Fruit fly (Drosophila melanogaster) whole organism, embryonic: ENCODE measurements around the gene lectin-30A.

Experiments used
- Atf6 ChIP-seq: fragments of 200-800 bp; sonication (Bioruptor generic); IDR thresholded peaks from 2 replicates; pipeline ENCODE4 v1.3.6; 2022; ENCODE audit warnings: missing biosample characterization, missing genetic modification characterization
- CG10267 ChIP-seq: fragments of 200-800 bp; sonication (Bioruptor generic); optimal IDR thresholded peaks from 2 replicates; lab custom pipeline; 2018; ENCODE audit warnings: missing biosample characterization, mild to moderate bottlenecking, missing genetic modification characterization, moderate library complexity
- CG10366 ChIP-seq: fragments of 200-800 bp; sonication (Bioruptor generic); IDR thresholded peaks from 2 replicates; pipeline ENCODE4 v1.3.6; 2022; ENCODE audit warnings: missing biosample characterization, missing genetic modification characterization
- CG11695 ChIP-seq: fragments of 200-800 bp; sonication (Bioruptor generic); IDR thresholded peaks from 3 replicates; pipeline ENCODE4 v1.3.6; 2022; ENCODE audit warnings: missing biosample characterization, missing genetic modification characterization
- CG12299 ChIP-seq: fragments of 200-800 bp; sonication (Bioruptor generic); optimal IDR thresholded peaks from 2 replicates; lab custom pipeline; 2018; ENCODE audit warnings: missing biosample characterization, mild to moderate bottlenecking, missing genetic modification characterization
- CG13424 ChIP-seq: fragments of 200-800 bp; sonication (Bioruptor generic); optimal IDR thresholded peaks from 2 replicates; lab custom pipeline; 2019; ENCODE audit warnings: missing biosample characterization, mild to moderate bottlenecking, missing genetic modification characterization, moderate library complexity
- CG14050 ChIP-seq: fragments of 200-800 bp; sonication (Bioruptor generic); IDR thresholded peaks from 3 replicates; pipeline ENCODE4 v1.3.6; 2022; ENCODE audit warnings: missing biosample characterization, missing genetic modification characterization
- CG17359 ChIP-seq: fragments of 200-800 bp; sonication (Bioruptor generic); optimal IDR thresholded peaks from 3 replicates; lab custom pipeline; 2018; ENCODE audit warnings: missing biosample characterization, mild to moderate bottlenecking, missing genetic modification characterization, moderate library complexity
- CG2116 ChIP-seq: fragments of 200-800 bp; sonication (Bioruptor generic); optimal IDR thresholded peaks from 3 replicates; lab custom pipeline; 2018; ENCODE audit warnings: missing biosample characterization, mild to moderate bottlenecking, missing genetic modification characterization
- CG30403 ChIP-seq: fragments of 200-800 bp; sonication (Bioruptor generic); optimal IDR thresholded peaks from 3 replicates; lab custom pipeline; 2016; ENCODE audit warnings: missing biosample characterization, missing genetic modification characterization
- CG30431 ChIP-seq: fragments of 200-800 bp; sonication (Bioruptor generic); optimal IDR thresholded peaks from 2 replicates; lab custom pipeline; 2017; ENCODE audit warnings: missing biosample characterization, missing genetic modification characterization
- CG32772 ChIP-seq: fragments of 200-800 bp; sonication (Bioruptor generic); IDR thresholded peaks from 2 replicates; pipeline ENCODE4 v1.3.6; 2022; ENCODE audit warnings: missing biosample characterization, missing genetic modification characterization
- CG3281 ChIP-seq: fragments of 200-800 bp; sonication (Bioruptor generic); optimal IDR thresholded peaks from 3 replicates; lab custom pipeline; 2017; ENCODE audit warnings: missing biosample characterization, mild to moderate bottlenecking, missing genetic modification characterization
- CG3726 ChIP-seq: fragments of 200-800 bp; sonication (Bioruptor generic); IDR thresholded peaks from 3 replicates; pipeline ENCODE4, ENCODE4 v1.3.6; 2022; ENCODE audit warnings: missing biosample characterization, missing genetic modification characterization
- CG3847 ChIP-seq: fragments of 200-800 bp; sonication (Bioruptor generic); IDR thresholded peaks from 2 replicates; pipeline ENCODE4 v1.3.6; 2022; ENCODE audit warnings: missing biosample characterization, missing genetic modification characterization
- CG4360 ChIP-seq: fragments of 200-800 bp; sonication (Bioruptor generic); IDR thresholded peaks from 2 replicates; pipeline ENCODE4 v1.3.6; 2022; ENCODE audit warnings: missing biosample characterization, missing genetic modification characterization
- CG43689 ChIP-seq: fragments of 200-800 bp; sonication (Bioruptor generic); IDR thresholded peaks from 2 replicates; pipeline ENCODE4 v1.3.6; 2022; ENCODE audit warnings: missing biosample characterization, missing genetic modification characterization
- CG5245 ChIP-seq: fragments of 200-800 bp; sonication (Bioruptor generic); optimal IDR thresholded peaks from 3 replicates; lab custom pipeline; 2016; ENCODE audit warnings: missing biosample characterization, missing genetic modification characterization
- CG6175 ChIP-seq: fragments of 200-800 bp; sonication (Bioruptor generic); IDR thresholded peaks from 3 replicates; pipeline ENCODE4 v1.3.6; 2022; ENCODE audit warnings: missing biosample characterization, missing genetic modification characterization
- CG6254 ChIP-seq: fragments of 200-800 bp; sonication (Bioruptor generic); optimal IDR thresholded peaks from 3 replicates; lab custom pipeline; 2017; ENCODE audit warnings: mild to moderate bottlenecking, missing biosample characterization, missing genetic modification reagents, missing genetic modification characterization
- Fer1 ChIP-seq: fragments of 200-800 bp; sonication (Bioruptor generic); optimal IDR thresholded peaks from 2 replicates; lab custom pipeline; 2017; ENCODE audit warnings: missing biosample characterization, mild to moderate bottlenecking, missing genetic modification characterization
- Hr78 ChIP-seq, 2 experiments: fragments of 200-800 bp in 1 of 2; fragments of >200 bp in 1 of 2; sonication (Bioruptor generic) in 1 of 2; optimal IDR thresholded peaks; 2 replicates each; lab custom pipeline; 2017 to 2019; ENCODE audit warnings: missing biosample characterization in 2 of 2, missing genetic modification characterization in 2 of 2, mild to moderate bottlenecking in 1 of 2, moderate library complexity in 1 of 2
- Ptx1 ChIP-seq: fragments of 200-800 bp; sonication (Bioruptor generic); IDR thresholded peaks from 2 replicates; pipeline ENCODE4 v1.3.6; 2022; ENCODE audit warnings: missing biosample characterization, missing genetic modification characterization
- Sin3A ChIP-seq: fragments of >200 bp; optimal IDR thresholded peaks from 2 replicates; lab custom pipeline; 2018
- Sry-β ChIP-seq: fragments of 200-800 bp; sonication (Bioruptor generic); optimal IDR thresholded peaks from 2 replicates; lab custom pipeline; 2018; ENCODE audit warnings: missing biosample characterization, mild to moderate bottlenecking, missing genetic modification characterization, moderate library complexity
- Trl ChIP-seq, 3 experiments: fragments of >200 bp in 2 of 3; fragments of 200-800 bp in 1 of 3; sonication (Bioruptor generic) in 1 of 3; optimal IDR thresholded peaks; 2 replicates in 1 of 3; 3 replicates in 2 of 3; lab custom pipeline; 2016 to 2017; ENCODE audit warnings: missing biosample characterization in 1 of 3, missing genetic modification characterization in 1 of 3
- Xrp1 ChIP-seq: fragments of 200-800 bp; sonication (Bioruptor generic); IDR thresholded peaks from 2 replicates; pipeline ENCODE4 v1.3.6; 2022; ENCODE audit warnings: missing biosample characterization, missing genetic modification characterization
- bowl ChIP-seq: fragments of 200-800 bp; sonication (Bioruptor generic); IDR thresholded peaks from 2 replicates; pipeline ENCODE4 v1.3.6; 2022; ENCODE audit warnings: missing biosample characterization, missing genetic modification characterization
- cas ChIP-seq: fragments of 200-800 bp; sonication (Bioruptor generic); IDR thresholded peaks from 2 replicates; pipeline ENCODE4 v1.3.6; 2022; ENCODE audit warnings: missing biosample characterization, missing genetic modification characterization
- chinmo ChIP-seq: fragments of 200-800 bp; sonication (Bioruptor generic); IDR thresholded peaks from 4 replicates; pipeline ENCODE4 v1.3.6; 2022; ENCODE audit warnings: missing biosample characterization, missing genetic modification characterization; ENCODE audit not compliant: partially characterized antibody
- chm ChIP-seq: fragments of 200-800 bp; sonication (Bioruptor generic); IDR thresholded peaks from 2 replicates; pipeline ENCODE4 v1.3.6; 2022; ENCODE audit warnings: missing biosample characterization, missing genetic modification characterization
- croc ChIP-seq: fragments of 200-800 bp; sonication (Bioruptor generic); conservative IDR thresholded peaks from 3 replicates; pipeline ENCODE4 v1.3.6; 2022; ENCODE audit warnings: missing biosample characterization, missing genetic modification characterization
- ems ChIP-seq: fragments of 200-800 bp; sonication (Bioruptor generic); optimal IDR thresholded peaks from 3 replicates; lab custom pipeline; 2016; ENCODE audit warnings: missing biosample characterization, missing genetic modification characterization
- en ChIP-seq: fragments of 200-800 bp; sonication (Bioruptor generic); optimal IDR thresholded peaks from 2 replicates; lab custom pipeline; 2016; ENCODE audit warnings: missing biosample characterization, missing genetic modification characterization
- esg ChIP-seq: fragments of 200-800 bp; sonication (Bioruptor generic); conservative IDR thresholded peaks from 2 replicates; pipeline ENCODE4 v1.3.6; 2022; ENCODE audit warnings: missing biosample characterization, missing genetic modification characterization
- ewg ChIP-seq: fragments of 200-800 bp; sonication (Bioruptor generic); optimal IDR thresholded peaks from 3 replicates; lab custom pipeline; 2017; ENCODE audit warnings: mild to moderate bottlenecking, missing biosample characterization, missing genetic modification reagents, missing genetic modification characterization
- gt ChIP-seq: fragments of 200-800 bp; sonication (Bioruptor generic); IDR thresholded peaks from 2 replicates; pipeline ENCODE4 v1.3.6; 2022; ENCODE audit warnings: missing biosample characterization, missing genetic modification characterization
- klu ChIP-seq: fragments of 200-800 bp; sonication (Bioruptor generic); IDR thresholded peaks from 2 replicates; pipeline ENCODE4 v1.3.6; 2022; ENCODE audit warnings: missing biosample characterization, missing genetic modification characterization
- mam ChIP-seq: fragments of 200-800 bp; sonication (Bioruptor generic); optimal IDR thresholded peaks from 3 replicates; lab custom pipeline; 2016; ENCODE audit warnings: missing biosample characterization, missing genetic modification characterization
- onecut ChIP-seq: fragments of 200-800 bp; sonication (Bioruptor generic); IDR thresholded peaks from 2 replicates; pipeline ENCODE4 v1.3.6; 2022; ENCODE audit warnings: missing biosample characterization, missing genetic modification characterization
- pfk ChIP-seq: fragments of 200-800 bp; sonication (Bioruptor generic); optimal IDR thresholded peaks from 2 replicates; lab custom pipeline; 2018; ENCODE audit warnings: missing biosample characterization, mild to moderate bottlenecking, missing genetic modification characterization, moderate library complexity
- psq ChIP-seq: fragments of 200-800 bp; sonication (Bioruptor generic); optimal IDR thresholded peaks from 2 replicates; lab custom pipeline; 2017; ENCODE audit warnings: missing biosample characterization, missing genetic modification characterization
- trem ChIP-seq: fragments of 200-800 bp; optimal IDR thresholded peaks from 3 replicates; lab custom pipeline; 2019; ENCODE audit warnings: missing biosample characterization, mild to moderate bottlenecking, missing genetic modification characterization, moderate library complexity
- vfl ChIP-seq: fragments of 200-800 bp; sonication (Bioruptor generic); optimal IDR thresholded peaks from 2 replicates; lab custom pipeline; 2016; ENCODE audit warnings: missing biosample characterization, missing genetic modification characterization
- z ChIP-seq: fragments of 200-800 bp; sonication (Bioruptor generic); IDR thresholded peaks from 3 replicates; pipeline ENCODE4 v1.3.6; 2022; ENCODE audit warnings: missing biosample characterization, missing genetic modification characterization

Gene lectin-30A

dm6 chr2L:9254754-9255153 lies at the start of gene lectin-30A:
TSS of gene lectin-30A (minus strand) at chr2L:9254854.
- TF ChIP-seq CG4360 (GFP tag; lab: Robert Waterston, UW) = no peak
- no peak for TF ChIP-seq CG10267 (tag; lab: Kevin White, UChicago)
- TF ChIP-seq CG3726 (GFP tag; lab: Robert Waterston, UW) = no peak
- no peak for TF ChIP-seq Sry-β (GFP tag; lab: Kevin White, UChicago)
- no peak for TF ChIP-seq trem (tag; lab: Kevin White, UChicago)
- no peak for TF ChIP-seq Xrp1
- TF ChIP-seq, all 482 proteins: peak for 0

dm6 chr2L:9272107-9272506 lies 17.5 kb upstream of the lectin-30A start:
- TF ChIP-seq CG14050 (GFP tag; lab: Robert Waterston, UW) (no peak), Trl (optimal IDR thresholded peaks at IDR 0.05; lab: Kevin White, UChicago) (peak; percentile 47 to 76), Trl (GFP tag; optimal IDR thresholded peaks at IDR 0.05; lab: Kevin White, UChicago) (no peak), ewg (peak; percentile 70), CG3847 (GFP tag; lab: Robert Waterston, UW) (0 out of 2 replicates have a peak, but pooled peaks have one; percentile 12), onecut (GFP tag; lab: Robert Waterston, UW) (peak; percentile 89), CG43689 (GFP tag; lab: Robert Waterston, UW) (no peak), CG10366 (peak; percentile 74; the same call in 1 of the 2 replicates), klu (GFP tag; lab: Robert Waterston, UW) (no peak)

DNA sequence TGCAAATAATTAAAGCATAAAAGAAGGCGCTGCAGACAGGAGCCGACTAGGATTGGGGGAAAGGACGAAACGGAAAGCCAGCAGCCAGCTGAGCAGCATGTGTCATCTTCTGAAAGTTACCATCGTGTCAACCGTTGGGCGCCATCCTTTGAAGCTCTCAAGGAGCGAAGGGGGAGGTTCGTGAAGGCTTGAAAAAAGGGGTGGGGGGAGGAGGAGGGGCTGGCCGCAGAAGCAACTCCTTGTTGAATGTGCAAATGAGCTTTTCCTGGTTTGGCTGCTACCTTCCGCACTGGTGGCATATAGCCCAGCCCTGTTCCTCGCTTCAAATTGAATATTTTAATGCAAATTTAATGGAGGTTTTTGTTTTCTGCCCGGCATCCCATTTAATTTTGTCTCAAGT lies 11.4 kb upstream of the lectin-30A start:
- TF ChIP-seq CG12299 (tag; lab: Kevin White, UChicago) = no peak
- no peak for TF ChIP-seq klu (GFP tag; lab: Robert Waterston, UW)
- TF ChIP-seq CG6254 (GFP tag; lab: Kevin White, UChicago) = no peak
- no peak for TF ChIP-seq Atf6 (GFP tag; lab: Robert Waterston, UW)
- no peak for TF ChIP-seq esg (GFP tag; lab: Robert Waterston, UW)
- no peak for TF ChIP-seq Hr78 (GFP tag; optimal IDR thresholded peaks at IDR 0.05; lab: Kevin White, UChicago)
- no peak for TF ChIP-seq vfl
- no peak for TF ChIP-seq CG30431 (GFP tag; lab: Kevin White, UChicago)
- no peak for TF ChIP-seq CG11695
- no peak for TF ChIP-seq cas (GFP tag; lab: Robert Waterston, UW)
- no peak for TF ChIP-seq Ptx1 (GFP tag; lab: Robert Waterston, UW)
- TF ChIP-seq CG4360 (GFP tag; lab: Robert Waterston, UW) = no peak

DNA sequence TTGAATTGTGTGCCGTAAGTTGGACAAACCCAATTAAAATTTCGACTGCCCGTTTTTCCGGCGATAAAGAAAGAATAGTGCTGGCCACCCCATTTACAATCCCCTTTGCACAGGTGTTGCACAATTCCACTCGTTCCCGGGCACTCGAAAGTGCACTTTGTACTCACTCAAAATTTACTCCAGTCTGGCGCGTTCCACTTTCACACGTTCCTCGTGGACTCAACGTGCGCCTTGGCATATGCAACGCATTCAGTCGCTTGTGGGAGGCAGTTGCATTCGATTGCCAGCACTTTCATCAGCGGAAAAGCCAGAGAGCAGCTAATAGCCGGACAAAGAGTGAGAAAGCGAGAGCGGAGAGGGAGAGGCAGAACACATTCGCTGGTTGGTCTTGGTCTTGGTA lies 1.7 kb upstream of the lectin-30A start, which contains the start of gene Ggamma30A:
Ggamma30A (plus strand) TSS at position 248 of the 400 bp plus-strand sequence.
- no peak for TF ChIP-seq mam (GFP tag; lab: Kevin White, UChicago)
- peak; percentile 91 for TF ChIP-seq z (GFP tag; lab: Robert Waterston, UW)
- no peak for TF ChIP-seq Fer1 (GFP tag; lab: Kevin White, UChicago)
- peak; percentile 19 to 34 for TF ChIP-seq Trl (optimal IDR thresholded peaks at IDR 0.05; lab: Kevin White, UChicago)
- no peak for TF ChIP-seq Trl (GFP tag; optimal IDR thresholded peaks at IDR 0.05; lab: Kevin White, UChicago)
- TF ChIP-seq pfk (GFP tag; lab: Kevin White, UChicago) = peak; percentile 81
- no peak for TF ChIP-seq CG17359 (tag; lab: Kevin White, UChicago)

DNA sequence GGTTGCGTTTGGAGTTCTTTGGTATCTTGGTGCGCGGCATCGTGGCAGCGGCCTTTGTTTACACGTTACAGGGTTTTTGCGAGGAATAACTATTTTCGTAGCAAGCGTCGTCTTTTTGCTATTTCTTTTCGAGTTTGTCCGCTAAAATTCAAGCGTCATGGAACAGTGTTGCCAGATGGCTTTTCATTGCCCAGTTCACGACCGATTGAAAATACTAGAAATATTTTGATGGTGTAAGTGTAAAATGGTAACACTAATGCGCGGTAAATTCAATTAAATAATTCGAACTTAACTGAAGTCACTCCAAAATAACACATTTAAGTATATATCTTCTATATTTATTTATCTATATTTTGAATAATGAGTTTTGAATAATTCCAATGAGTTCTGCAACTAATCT lies 1.7 kb downstream of the lectin-30A start, which contains the start of gene borr:
borr (minus strand) TSS at position 172 of the 400 bp plus-strand sequence.
- TF ChIP-seq CG13424 (tag; lab: Kevin White, UChicago) (no peak), chm (no peak), CG6175 (GFP tag; lab: Robert Waterston, UW) (no peak), CG5245 (GFP tag; lab: Kevin White, UChicago) (no peak), gt (no peak), en (GFP tag; lab: Kevin White, UChicago) (no peak), CG30403 (no peak), psq (GFP tag; lab: Kevin White, UChicago) (no peak), croc (GFP tag; lab: Robert Waterston, UW) (no peak), ems (GFP tag; lab: Kevin White, UChicago) (no peak), chinmo (GFP tag; lab: Robert Waterston, UW) (no peak), CG3281 (no peak), CG2116 (GFP tag; lab: Kevin White, UChicago) (peak; percentile 38), Sin3A (lab: Kevin White, UChicago) (peak; percentile 28), bowl (no peak), CG32772 (no peak)
